Worm (Caenorhabditis elegans): Measurements from ENCODE around the gene ZK287.7.

DNA sequence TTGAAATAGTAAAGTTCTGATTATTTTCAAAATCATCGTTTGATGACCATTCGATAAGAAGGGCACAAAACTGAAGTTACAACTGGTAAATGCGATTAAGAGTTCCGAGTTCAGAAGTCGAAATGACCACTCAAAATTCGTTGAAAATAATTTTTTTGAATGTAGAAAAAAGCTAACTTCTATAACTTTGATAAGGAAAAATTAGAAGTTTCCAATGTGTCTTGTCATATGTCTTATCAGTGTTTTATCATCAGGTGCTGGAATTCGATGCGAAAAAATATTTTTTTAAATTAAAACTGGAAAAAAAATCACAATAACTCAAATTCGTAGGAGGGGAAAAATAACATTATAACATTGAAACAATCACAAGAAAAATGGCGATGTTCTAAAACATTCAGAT is 32.9 kb downstream of the ZK287.7 start:
- TF ChIP-seq nhr-25 (tag; optimal IDR thresholded peaks at IDR 0.05; ENCODE audit: borderline replicate concordance, insufficient read depth) = no peak
- no peak for TF ChIP-seq mdl-1 (tag; optimal IDR thresholded peaks at IDR 0.05)
- TF ChIP-seq lin-29 (GFP tag; IDR thresholded peaks at IDR 0.05) = no peak
- no peak for TF ChIP-seq snpc-4 (tag; optimal IDR thresholded peaks at IDR 0.05)
- TF ChIP-seq ama-1 (optimal IDR thresholded peaks at IDR 0.05) = no peak
- TF ChIP-seq ctbp-1 (GFP tag; IDR thresholded peaks at IDR 0.05) = no peak
- TF ChIP-seq unc-62 (GFP tag; optimal IDR thresholded peaks at IDR 0.05 in 1 of 2) = no peak
- TF ChIP-seq unc-62 (tag; optimal IDR thresholded peaks at IDR 0.05) = no peak
